Worm (Caenorhabditis elegans) whole organism, L2 larva: ENCODE measurements around the gene F58D12.3.

Source experiments
- R02D3.7 ChIP-seq: fragments of 150-350 bp; optimal IDR thresholded peaks from 2 replicates; lab custom pipeline; 2014; ENCODE audit warnings: missing biosample characterization, missing genetic modification characterization
- ZK546.5 ChIP-seq: sonication (generic microtip); optimal IDR thresholded peaks from 2 replicates; lab custom pipeline; 2017; ENCODE audit warnings: missing biosample characterization, missing genetic modification characterization
- ama-1 ChIP-seq: fragments of 150-350 bp; optimal IDR thresholded peaks from 2 replicates; lab custom pipeline; 2018; ENCODE audit warnings: inconsistent platforms
- ceh-82 ChIP-seq: fragments of 150-350 bp; optimal IDR thresholded peaks from 2 replicates; lab custom pipeline; 2014; ENCODE audit warnings: missing biosample characterization, missing genetic modification characterization
- elt-1 ChIP-seq: fragments of 150-350 bp; optimal IDR thresholded peaks from 2 replicates; lab custom pipeline; 2014; ENCODE audit warnings: missing biosample characterization, missing genetic modification characterization
- elt-3 ChIP-seq: sonication (generic microtip); optimal IDR thresholded peaks from 2 replicates; lab custom pipeline; 2017; ENCODE audit warnings: missing biosample characterization, missing genetic modification characterization
- lsy-2 ChIP-seq, 2 experiments: fragments of 150-350 bp in 1 of 2; sonication (generic microtip) in 1 of 2; optimal IDR thresholded peaks; 2 replicates each; lab custom pipeline; 2014 to 2017; ENCODE audit warnings: missing biosample characterization in 2 of 2, missing genetic modification characterization in 2 of 2
- mab-5 ChIP-seq: fragments of 150-350 bp; optimal IDR thresholded peaks from 2 replicates; lab custom pipeline; 2014; ENCODE audit warnings: missing biosample characterization, missing genetic modification characterization
- nhr-11 ChIP-seq: fragments of 150-350 bp; optimal IDR thresholded peaks from 2 replicates; lab custom pipeline; 2014; ENCODE audit warnings: missing biosample characterization, missing genetic modification characterization
- nhr-23 ChIP-seq: fragments of 150-350 bp; optimal IDR thresholded peaks from 2 replicates; lab custom pipeline; 2014; ENCODE audit warnings: missing biosample characterization, missing genetic modification reagents, missing genetic modification characterization
- nhr-77 ChIP-seq: fragments of 150-350 bp; optimal IDR thresholded peaks from 2 replicates; lab custom pipeline; 2014; ENCODE audit warnings: missing biosample characterization, missing genetic modification characterization
- peb-1 ChIP-seq: fragments of 150-350 bp; optimal IDR thresholded peaks from 2 replicates; lab custom pipeline; 2014; ENCODE audit warnings: missing biosample characterization, missing genetic modification characterization
- unc-62 ChIP-seq: fragments of 150-350 bp; optimal IDR thresholded peaks from 2 replicates; lab custom pipeline; 2014; ENCODE audit warnings: missing biosample characterization, missing genetic modification reagents, missing genetic modification characterization
- ztf-11 ChIP-seq: sonication (generic microtip); optimal IDR thresholded peaks from 2 replicates; lab custom pipeline; 2017; ENCODE audit warnings: missing biosample characterization, missing genetic modification characterization

- TF ChIP-seq mab-5 (tag; lab: Kevin White, UChicago) (no peak), lsy-2 (tag; optimal IDR thresholded peaks at IDR 0.05; lab: Kevin White, UChicago) (no peak), elt-1 (tag; lab: Kevin White, UChicago) (no peak), R02D3.7 (tag; lab: Kevin White, UChicago) (no peak), nhr-11 (no peak), ceh-82 (tag; lab: Kevin White, UChicago) (no peak), ztf-11 (no peak), ZK546.5 (tag; lab: Kevin White, UChicago) (no peak), nhr-77 (tag; lab: Kevin White, UChicago) (no peak), elt-3 (no peak), unc-62 (GFP tag; lab: Kevin White, UChicago) (no peak), nhr-23 (tag; lab: Kevin White, UChicago) (no peak), peb-1 (tag; lab: Kevin White, UChicago) (no peak), ama-1 (lab: Kevin White, UChicago) (no peak)
Measured at ce11 chrV:14100886-14101285, 43.2 kb downstream of the F58D12.3 start, which contains the start of gene D1086.12.
